Worm (Caenorhabditis elegans) whole organism, midembryonic: Measurements from ENCODE around the gene jmjd-3.3.

Source experiments
- T22C8.4 ChIP-seq: fragments of 200-800 bp; sonication (Bioruptor generic); IDR thresholded peaks from 2 replicates; pipeline ENCODE4 v1.3.6; 2022; ENCODE audit warnings: missing genetic modification characterization, missing compliant biosample characterization
- cog-1 ChIP-seq: sonication (generic microtip); optimal IDR thresholded peaks from 2 replicates; lab custom pipeline; 2016; ENCODE audit warnings: missing genetic modification characterization, missing compliant biosample characterization
- flt-1 ChIP-seq: fragments of 200-800 bp; sonication (Bioruptor generic); IDR thresholded peaks from 2 replicates; pipeline ENCODE4 v1.3.6; 2022; ENCODE audit warnings: missing genetic modification characterization, missing compliant biosample characterization
- klf-2 ChIP-seq: fragments of 200-800 bp; sonication (Bioruptor generic); conservative IDR thresholded peaks from 2 replicates; pipeline ENCODE4 v1.3.6; 2022; ENCODE audit warnings: missing genetic modification reagents, missing genetic modification characterization, missing compliant biosample characterization
- med-1 ChIP-seq: sonication (generic microtip); optimal IDR thresholded peaks from 2 replicates; lab custom pipeline; 2017; ENCODE audit warnings: missing genetic modification characterization, mild to moderate bottlenecking, missing compliant biosample characterization, antibody characterized with exemption, missing genetic modification reagents; ENCODE audit not compliant: insufficient read depth
- ref-1 ChIP-seq: fragments of 200-800 bp; sonication (Bioruptor generic); conservative IDR thresholded peaks from 2 replicates; pipeline ENCODE4 v1.3.6; 2022; ENCODE audit warnings: missing genetic modification reagents, missing genetic modification characterization, missing compliant biosample characterization
- tab-1 ChIP-seq: fragments of 200-800 bp; sonication (Bioruptor generic); IDR thresholded peaks from 2 replicates; pipeline ENCODE4 v1.3.6; 2022; ENCODE audit warnings: missing genetic modification characterization, missing compliant biosample characterization
- ztf-23 ChIP-seq: fragments of 200-800 bp; sonication (Bioruptor generic); IDR thresholded peaks from 2 replicates; pipeline ENCODE4 v1.3.6; 2022; ENCODE audit warnings: missing genetic modification reagents, missing genetic modification characterization, missing compliant biosample characterization
- ztf-29 ChIP-seq: fragments of 200-800 bp; sonication (Bioruptor generic); IDR thresholded peaks from 2 replicates; pipeline ENCODE4 v1.3.6; 2022; ENCODE audit warnings: missing genetic modification reagents, missing genetic modification characterization, missing compliant biosample characterization

The jmjd-3.3 gene

DNA sequence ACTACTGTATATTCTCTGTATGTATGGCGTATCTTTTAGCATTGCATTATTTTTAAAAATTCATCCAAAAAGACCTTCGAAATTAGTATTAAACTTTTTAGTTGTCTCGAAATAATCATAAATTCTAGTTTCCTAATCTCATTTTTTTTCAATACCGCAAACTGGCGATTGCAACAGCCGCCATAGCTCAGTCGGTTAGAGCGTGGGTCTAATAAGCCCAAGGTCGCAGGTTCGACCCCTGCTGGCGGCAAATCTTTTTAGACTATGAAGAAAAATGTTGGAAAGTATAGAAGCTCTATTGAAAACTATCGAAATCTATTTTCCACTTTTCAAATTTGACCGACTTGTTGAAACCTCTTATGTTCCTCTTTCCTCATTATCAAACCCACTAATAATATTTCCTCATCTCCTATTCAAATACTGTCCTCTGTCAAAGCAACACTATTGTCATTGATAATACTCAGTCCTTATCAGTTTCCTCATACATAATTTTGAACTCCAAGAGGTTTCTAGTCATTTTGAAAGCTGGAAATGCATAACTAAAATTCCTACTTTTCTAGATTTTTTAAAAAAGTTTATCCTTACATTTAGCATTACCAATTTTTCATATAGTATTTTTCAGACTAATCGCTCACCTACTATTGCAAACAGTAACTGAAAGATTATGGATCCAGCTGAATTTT is at the start of gene jmjd-3.3:
Gene jmjd-3.3, plus strand, starts transcription at position 633 of the 683 bp plus-strand sequence.
- no peak for TF ChIP-seq cog-1 (tag; lab: Kevin White, UChicago)

- TF ChIP-seq flt-1 (GFP tag; lab: Robert Waterston, UW) (no peak), klf-2 (no peak), ztf-23 (GFP tag; lab: Robert Waterston, UW) (no peak), tab-1 (GFP tag; lab: Robert Waterston, UW) (no peak), ztf-29 (GFP tag; lab: Robert Waterston, UW) (no peak), cog-1 (tag; lab: Kevin White, UChicago) (no peak), T22C8.4 (no peak), ref-1 (no peak), med-1 (no peak)
These were observed 48.7 kb upstream of the jmjd-3.3 start, which contains the start of gene C49F8.3 for ce11 chrX:13387497-13387953. Gene C49F8.3 (minus strand): TSS chrX:13387547.

DNA sequence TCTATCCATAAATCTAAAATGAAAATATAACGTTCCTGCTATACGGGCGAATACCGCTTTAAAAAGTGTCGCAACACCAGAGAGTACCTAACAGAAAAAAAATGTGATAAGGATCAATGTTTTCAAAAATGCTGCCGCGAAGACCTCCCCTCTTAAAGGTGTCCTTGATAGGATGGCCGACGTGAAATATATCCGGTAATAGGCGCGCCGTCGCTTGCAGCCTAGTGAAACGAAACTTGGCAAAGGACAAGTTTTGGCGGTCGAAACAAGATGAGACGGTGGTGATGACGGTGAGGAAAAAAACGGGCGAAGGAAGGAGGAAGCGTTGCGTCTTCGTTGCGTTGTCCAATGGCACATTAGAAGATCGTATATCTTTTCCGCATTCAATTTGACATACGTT is 47.4 kb upstream of the jmjd-3.3 start:
- TF ChIP-seq tab-1 (GFP tag; lab: Robert Waterston, UW) (no peak), flt-1 (GFP tag; lab: Robert Waterston, UW) (no peak), klf-2 (no peak), cog-1 (tag; lab: Kevin White, UChicago) (no peak), med-1 (no peak), ztf-23 (GFP tag; lab: Robert Waterston, UW) (no peak), T22C8.4 (no peak), ref-1 (no peak), ztf-29 (GFP tag; lab: Robert Waterston, UW) (no peak)

ce11 chrX:13394971-13395370 is 41.3 kb upstream of the jmjd-3.3 start, which contains the start of gene irld-2:
Gene irld-2 (minus strand): TSS chrX:13395071.
- TF ChIP-seq T22C8.4 (no peak), flt-1 (GFP tag; lab: Robert Waterston, UW) (no peak), ref-1 (no peak), klf-2 (no peak)

- TF ChIP-seq ref-1 = no peak
- TF ChIP-seq tab-1 (GFP tag; lab: Robert Waterston, UW) = no peak
- TF ChIP-seq cog-1 (tag; lab: Kevin White, UChicago) = peak; percentile 44
These were observed 39.6 kb upstream of the jmjd-3.3 start, which contains the start of gene F02C12.3 for ce11 chrX:13396550-13397023. Gene F02C12.3 (plus strand): TSS chrX:13396973.

DNA sequence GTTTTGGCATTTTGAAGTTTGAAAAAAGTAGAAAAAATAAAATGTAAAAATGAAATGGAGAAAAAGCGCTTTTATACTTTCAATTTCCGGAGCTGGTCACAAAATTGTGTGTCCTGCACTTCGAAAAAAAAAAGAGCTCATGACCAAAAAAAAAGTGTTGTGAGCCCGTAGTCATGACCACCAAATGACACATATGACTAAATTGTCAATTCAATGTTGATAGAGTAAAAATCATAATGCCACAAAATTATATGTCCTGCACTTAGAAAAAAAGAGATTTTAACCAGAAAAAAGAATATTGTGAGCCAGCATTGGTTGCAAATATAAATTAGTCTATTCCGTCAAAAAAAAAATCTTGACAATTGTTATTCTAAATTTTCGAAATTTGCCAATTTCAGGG is 37.0 kb upstream of the jmjd-3.3 start, which contains the start of gene F02C12.2:
Gene F02C12.2, minus strand, starts transcription at position 101 of the 400 bp plus-strand sequence.
- TF ChIP-seq med-1 (no peak), klf-2 (no peak), ref-1 (no peak), flt-1 (GFP tag; lab: Robert Waterston, UW) (no peak), cog-1 (tag; lab: Kevin White, UChicago) (no peak), ztf-29 (GFP tag; lab: Robert Waterston, UW) (no peak), tab-1 (GFP tag; lab: Robert Waterston, UW) (no peak), ztf-23 (GFP tag; lab: Robert Waterston, UW) (no peak), T22C8.4 (no peak)

DNA sequence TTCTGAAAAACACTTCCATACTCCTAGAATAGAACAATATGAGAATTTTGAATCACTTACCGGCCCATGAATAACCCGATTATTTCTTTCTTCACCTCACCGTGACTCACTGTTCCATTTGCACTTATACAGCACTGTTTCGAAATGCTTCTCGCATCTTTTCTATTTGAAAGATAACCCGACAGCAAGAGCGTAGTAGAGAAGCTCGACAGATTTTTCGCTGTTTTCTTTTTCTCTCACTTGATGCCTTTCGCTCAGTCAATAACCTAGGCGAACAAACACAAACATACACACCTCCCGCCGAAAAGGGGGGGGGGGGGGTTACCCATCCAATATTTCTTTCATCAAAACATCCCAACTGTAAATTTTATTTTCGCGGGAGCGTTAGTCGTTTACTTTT is 34.9 kb upstream of the jmjd-3.3 start:
- no peak for TF ChIP-seq cog-1 (tag; lab: Kevin White, UChicago)
- TF ChIP-seq flt-1 (GFP tag; lab: Robert Waterston, UW) = no peak
- TF ChIP-seq ztf-29 (GFP tag; lab: Robert Waterston, UW) = no peak
- TF ChIP-seq klf-2 = no peak
- TF ChIP-seq ref-1 = no peak
- no peak for TF ChIP-seq T22C8.4
- no peak for TF ChIP-seq ztf-23 (GFP tag; lab: Robert Waterston, UW)
- TF ChIP-seq tab-1 (GFP tag; lab: Robert Waterston, UW) = no peak
- TF ChIP-seq med-1 = no peak

- TF ChIP-seq ref-1 = no peak
- TF ChIP-seq flt-1 (GFP tag; lab: Robert Waterston, UW) = no peak
- no peak for TF ChIP-seq ztf-29 (GFP tag; lab: Robert Waterston, UW)
- TF ChIP-seq med-1 = no peak
- TF ChIP-seq cog-1 (tag; lab: Kevin White, UChicago) = no peak
- TF ChIP-seq ztf-23 (GFP tag; lab: Robert Waterston, UW) = no peak
- TF ChIP-seq klf-2 = no peak
- no peak for TF ChIP-seq tab-1 (GFP tag; lab: Robert Waterston, UW)
- TF ChIP-seq T22C8.4 = no peak
These were observed 34.4 kb upstream of the jmjd-3.3 start, which contains the start of gene F02C12.1 for ce11 chrX:13401783-13402182. Gene F02C12.1 (plus strand): TSS chrX:13402083.

ce11 chrX:13409543-13409942 is 26.7 kb upstream of the jmjd-3.3 start, which contains the start of the genes cyp-13B1 and C29F7.1:
Gene cyp-13B1 (minus strand): TSS chrX:13409643.
Gene C29F7.1 (plus strand): TSS chrX:13409936.
- TF ChIP-seq cog-1 (tag; lab: Kevin White, UChicago) (no peak), flt-1 (GFP tag; lab: Robert Waterston, UW) (no peak), T22C8.4 (no peak), ref-1 (no peak), klf-2 (no peak), ztf-29 (GFP tag; lab: Robert Waterston, UW) (no peak), tab-1 (GFP tag; lab: Robert Waterston, UW) (no peak), ztf-23 (GFP tag; lab: Robert Waterston, UW) (no peak), med-1 (no peak)

- no peak for TF ChIP-seq med-1
- TF ChIP-seq flt-1 (GFP tag; lab: Robert Waterston, UW) = no peak
- TF ChIP-seq tab-1 (GFP tag; lab: Robert Waterston, UW) = no peak
- no peak for TF ChIP-seq ref-1
These were observed 24.9 kb upstream of the jmjd-3.3 start for ce11 chrX:13411306-13411705.
